Worm (Caenorhabditis elegans) whole organism, L4 larva: ENCODE results near the gene clc-25.

Source experiments
- F26F4.8 ChIP-seq: fragments of 200-800 bp; sonication (Bioruptor generic); conservative IDR thresholded peaks from 2 replicates; pipeline ENCODE4 v1.3.6; 2022; ENCODE audit warnings: missing genetic modification characterization, missing compliant biosample characterization
- F37D6.2 ChIP-seq: sonication (generic microtip); optimal IDR thresholded peaks from 2 replicates; lab custom pipeline; 2016; ENCODE audit warnings: mild to moderate bottlenecking, missing genetic modification characterization, missing compliant biosample characterization
- R02D3.7 ChIP-seq: fragments of 150-350 bp; sonication (generic microtip); optimal IDR thresholded peaks from 3 replicates; lab custom pipeline; 2014; ENCODE audit warnings: missing biosample characterization, missing genetic modification characterization
- T20F7.1 ChIP-seq: fragments of 200-800 bp; sonication (Bioruptor generic); optimal IDR thresholded peaks from 2 replicates; lab custom pipeline; 2018; ENCODE audit warnings: mild to moderate bottlenecking, missing genetic modification characterization, missing compliant biosample characterization
- Y75B8A.6 ChIP-seq: fragments of 200-800 bp; sonication (Bioruptor generic); IDR thresholded peaks from 2 replicates; pipeline ENCODE4 v1.3.6; 2022; ENCODE audit warnings: missing genetic modification reagents, missing genetic modification characterization, missing compliant biosample characterization
- ZK546.5 ChIP-seq, 2 experiments: sonication (generic microtip); optimal IDR thresholded peaks; 2 replicates each; lab custom pipeline; 2017; ENCODE audit warnings: missing biosample characterization in 2 of 2, missing genetic modification characterization in 2 of 2
- aha-1 ChIP-seq: fragments of 150-350 bp; peaks from one replicate; lab custom pipeline; 2014; ENCODE audit warnings: missing biosample characterization, missing genetic modification characterization
- aly-2 ChIP-seq: sonication (generic microtip); optimal IDR thresholded peaks from 2 replicates; lab custom pipeline; 2018; ENCODE audit warnings: missing biosample characterization, missing genetic modification characterization
- arid-1 ChIP-seq: fragments of 200-800 bp; sonication (Bioruptor generic); conservative IDR thresholded peaks from 2 replicates; pipeline ENCODE4 v1.3.6; 2022; ENCODE audit warnings: missing genetic modification reagents, missing genetic modification characterization, missing compliant biosample characterization
- ceh-20 ChIP-seq: fragments of 200-800 bp; sonication (Bioruptor generic); IDR thresholded peaks from 2 replicates; pipeline ENCODE4 v1.3.6; 2022; ENCODE audit warnings: missing genetic modification reagents, missing genetic modification characterization, missing compliant biosample characterization
- daf-19 ChIP-seq: fragments of 200-800 bp; sonication (Bioruptor generic); conservative IDR thresholded peaks from 2 replicates; pipeline ENCODE4 v1.3.6; 2022; ENCODE audit warnings: missing genetic modification characterization, missing compliant biosample characterization
- daf-8 ChIP-seq: fragments of 200-800 bp; sonication (Bioruptor generic); IDR thresholded peaks from 2 replicates; pipeline ENCODE4 v1.3.6; 2022; ENCODE audit warnings: missing genetic modification characterization, missing compliant biosample characterization
- dmd-6 ChIP-seq: fragments of 200-800 bp; sonication (Bioruptor generic); IDR thresholded peaks from 2 replicates; pipeline ENCODE4 v1.3.6; 2022; ENCODE audit warnings: missing genetic modification reagents, missing genetic modification characterization, missing compliant biosample characterization
- dve-1 ChIP-seq: sonication (generic microtip); optimal IDR thresholded peaks from 2 replicates; lab custom pipeline; 2017; ENCODE audit warnings: antibody characterized with exemption, mild to moderate bottlenecking, missing genetic modification characterization, missing compliant biosample characterization; ENCODE audit not compliant: insufficient read depth
- fos-1 ChIP-seq: fragments of 150-350 bp; optimal IDR thresholded peaks from 2 replicates; lab custom pipeline; 2014; ENCODE audit warnings: missing biosample characterization, missing genetic modification characterization
- gei-8 ChIP-seq: fragments of 200-800 bp; sonication (Bioruptor generic); optimal IDR thresholded peaks from 2 replicates; lab custom pipeline; 2018; ENCODE audit warnings: mild to moderate bottlenecking, missing genetic modification characterization, missing compliant biosample characterization
- hif-1 ChIP-seq, 2 experiments: sonication (generic microtip); optimal IDR thresholded peaks; 2 replicates each; lab custom pipeline; 2016 to 2017; ENCODE audit warnings: missing compliant biosample characterization in 2 of 2, missing genetic modification characterization in 2 of 2, missing genetic modification reagents in 2 of 2, missing genotype in 2 of 2, mild to moderate bottlenecking in 1 of 2
- hmg-1.1 ChIP-seq: fragments of 200-800 bp; sonication (Bioruptor generic); IDR thresholded peaks from 2 replicates; pipeline ENCODE4 v1.3.6; 2022; ENCODE audit warnings: missing genetic modification reagents, missing genetic modification characterization, missing compliant biosample characterization
- lin-13 ChIP-seq: fragments of 150-350 bp; optimal IDR thresholded peaks from 2 replicates; lab custom pipeline; 2014; ENCODE audit warnings: missing biosample characterization, missing genetic modification reagents, missing genetic modification characterization
- lin-15B ChIP-seq: fragments of 150-350 bp; sonication (generic microtip); optimal IDR thresholded peaks from 3 replicates; lab custom pipeline; 2014; ENCODE audit warnings: missing biosample characterization, missing genetic modification characterization
- lin-29 ChIP-seq: fragments of 200-800 bp; sonication (Bioruptor generic); IDR thresholded peaks from 2 replicates; pipeline ENCODE4 v1.3.6; 2022; ENCODE audit warnings: missing genetic modification reagents, missing genetic modification characterization, missing compliant biosample characterization
- lin-39 ChIP-seq: fragments of 150-350 bp; optimal IDR thresholded peaks from 2 replicates; lab custom pipeline; 2014; ENCODE audit warnings: missing biosample characterization, missing genetic modification reagents, missing genetic modification characterization
- lsy-2 ChIP-seq, 2 experiments: fragments of 150-350 bp in 1 of 2; sonication (generic microtip) in 1 of 2; optimal IDR thresholded peaks; 2 replicates each; lab custom pipeline; 2014 to 2017; ENCODE audit warnings: missing biosample characterization in 2 of 2, missing genetic modification characterization in 2 of 2
- mdl-1 ChIP-seq, 2 experiments: fragments of 150-350 bp in 1 of 2; sonication (generic microtip) in 1 of 2; optimal IDR thresholded peaks; 2 replicates each; lab custom pipeline; 2014 to 2017; ENCODE audit warnings: missing biosample characterization in 2 of 2, missing genetic modification characterization in 2 of 2
- mdt-29 ChIP-seq: fragments of 200-800 bp; sonication (Bioruptor generic); IDR thresholded peaks from 2 replicates; pipeline ENCODE4 v1.3.6; 2022; ENCODE audit warnings: missing genetic modification reagents, missing genetic modification characterization, missing compliant biosample characterization
- mep-1 ChIP-seq: fragments of 150-350 bp; sonication (generic microtip); optimal IDR thresholded peaks from 3 replicates; lab custom pipeline; 2014; ENCODE audit warnings: missing biosample characterization, missing genetic modification characterization
- mes-2 ChIP-seq: sonication (generic microtip); optimal IDR thresholded peaks from 2 replicates; lab custom pipeline; 2016; ENCODE audit warnings: missing genotype, mild to moderate bottlenecking, missing genetic modification characterization, missing compliant biosample characterization; ENCODE audit not compliant: poor library complexity, severe bottlenecking
- mxl-2 ChIP-seq: fragments of 200-800 bp; sonication (Bioruptor generic); conservative IDR thresholded peaks from 2 replicates; pipeline ENCODE4 v1.3.6; 2022; ENCODE audit warnings: missing genetic modification reagents, missing genetic modification characterization, missing compliant biosample characterization
- mxl-3 ChIP-seq: fragments of 200-800 bp; sonication (Bioruptor generic); optimal IDR thresholded peaks from 2 replicates; lab custom pipeline; 2018; ENCODE audit warnings: mild to moderate bottlenecking, missing genetic modification characterization, missing compliant biosample characterization
- nhr-10 ChIP-seq: fragments of 150-350 bp; optimal IDR thresholded peaks from 2 replicates; lab custom pipeline; 2014; ENCODE audit warnings: missing biosample characterization, missing genetic modification characterization
- nhr-102 ChIP-seq: sonication (generic microtip); optimal IDR thresholded peaks from 2 replicates; lab custom pipeline; 2016; ENCODE audit warnings: mild to moderate bottlenecking, missing genetic modification characterization, moderate library complexity, missing compliant biosample characterization
- nhr-11 ChIP-seq: fragments of 150-350 bp; optimal IDR thresholded peaks from 2 replicates; lab custom pipeline; 2014; ENCODE audit warnings: missing biosample characterization, missing genetic modification characterization
- nhr-111 ChIP-seq: fragments of 200-800 bp; sonication (Bioruptor generic); optimal IDR thresholded peaks from 2 replicates; lab custom pipeline; 2018; ENCODE audit warnings: mild to moderate bottlenecking, missing genetic modification characterization, missing compliant biosample characterization
- nhr-237 ChIP-seq: sonication (generic microtip); optimal IDR thresholded peaks from 2 replicates; lab custom pipeline; 2017; ENCODE audit warnings: missing biosample characterization, missing genetic modification characterization
- nhr-25 ChIP-seq: sonication (generic microtip); optimal IDR thresholded peaks from 2 replicates; lab custom pipeline; 2017; ENCODE audit warnings: missing genetic modification characterization, mild to moderate bottlenecking, missing compliant biosample characterization, antibody characterized with exemption, moderate library complexity, borderline replicate concordance; ENCODE audit not compliant: insufficient read depth
- nhr-28 ChIP-seq: fragments of 150-350 bp; optimal IDR thresholded peaks from 2 replicates; lab custom pipeline; 2014; ENCODE audit warnings: missing biosample characterization, missing genetic modification characterization
- nhr-42 ChIP-seq: fragments of 200-800 bp; sonication (Bioruptor generic); IDR thresholded peaks from 2 replicates; pipeline ENCODE4 v1.3.6; 2022; ENCODE audit warnings: missing genetic modification characterization, missing compliant biosample characterization
- pha-4 ChIP-seq, 2 experiments: fragments of 150-350 bp in 1 of 2; fragments of 200-800 bp in 1 of 2; sonication (Bioruptor generic) in 1 of 2; IDR thresholded peaks in 1 of 2; optimal IDR thresholded peaks in 1 of 2; 2 replicates each; pipeline versions ENCODE4 v1.3.6 to Lab custom; 2014 to 2022; ENCODE audit warnings: missing genetic modification characterization in 2 of 2, missing genetic modification reagents in 2 of 2, missing biosample characterization in 1 of 2, missing compliant biosample characterization in 1 of 2
- pqm-1 ChIP-seq: sonication (generic microtip); optimal IDR thresholded peaks from 2 replicates; lab custom pipeline; 2017; ENCODE audit warnings: missing biosample characterization, missing genetic modification characterization
- sdz-12 ChIP-seq: fragments of 200-800 bp; sonication (Bioruptor generic); optimal IDR thresholded peaks from 2 replicates; lab custom pipeline; 2018; ENCODE audit warnings: mild to moderate bottlenecking, missing genetic modification characterization, missing compliant biosample characterization
- set-16 ChIP-seq: fragments of 200-800 bp; sonication (Bioruptor generic); IDR thresholded peaks from 2 replicates; pipeline ENCODE4 v1.3.6; 2022; ENCODE audit warnings: missing genetic modification reagents, missing genetic modification characterization, missing compliant biosample characterization
- skn-1 ChIP-seq: fragments of 150-350 bp; optimal IDR thresholded peaks from 2 replicates; lab custom pipeline; 2014; ENCODE audit warnings: missing biosample characterization, missing genetic modification characterization
- snpc-4 ChIP-seq: fragments of 150-350 bp; optimal IDR thresholded peaks from 2 replicates; lab custom pipeline; 2014; ENCODE audit warnings: missing biosample characterization, missing genetic modification characterization
- tag-97 ChIP-seq: fragments of 200-800 bp; sonication (Bioruptor generic); IDR thresholded peaks from 2 replicates; pipeline ENCODE4 v1.3.6; 2022; ENCODE audit warnings: missing genetic modification characterization, missing compliant biosample characterization
- tra-1 ChIP-seq: fragments of 200-800 bp; sonication (Bioruptor generic); IDR thresholded peaks from 2 replicates; pipeline ENCODE4 v1.3.6; 2022; ENCODE audit warnings: missing genetic modification reagents, missing genetic modification characterization, missing compliant biosample characterization
- unc-62 ChIP-seq, 3 experiments: fragments of 150-350 bp in 1 of 3; sonication (generic microtip); optimal IDR thresholded peaks in 2 of 3; peaks in 1 of 3; 1 replicate in 1 of 3; 2 replicates in 2 of 3; lab custom pipeline; 2014 to 2017; ENCODE audit warnings: missing biosample characterization in 3 of 3, missing genetic modification characterization in 3 of 3, missing genetic modification reagents in 3 of 3, missing genotype in 1 of 3
- vab-7 ChIP-seq: fragments of 200-800 bp; sonication (Bioruptor generic); IDR thresholded peaks from 2 replicates; pipeline ENCODE4 v1.3.6; 2022; ENCODE audit warnings: missing genetic modification reagents, missing genetic modification characterization, missing compliant biosample characterization
- zag-1 ChIP-seq: fragments of 150-350 bp; optimal IDR thresholded peaks from 2 replicates; lab custom pipeline; 2014; ENCODE audit warnings: missing biosample characterization, missing genetic modification characterization
- zfp-2 ChIP-seq: sonication (generic microtip); optimal IDR thresholded peaks from 2 replicates; lab custom pipeline; 2016; ENCODE audit warnings: mild to moderate bottlenecking, missing genetic modification characterization, missing compliant biosample characterization
- zip-2 ChIP-seq: fragments of 150-350 bp; optimal IDR thresholded peaks from 2 replicates; lab custom pipeline; 2014; ENCODE audit warnings: missing biosample characterization, missing genetic modification characterization
- ztf-7 ChIP-seq: fragments of 150-350 bp; optimal IDR thresholded peaks from 2 replicates; lab custom pipeline; 2014; ENCODE audit warnings: missing biosample characterization, missing genetic modification characterization

The clc-25 gene

ce11 chrIII:1002510-1002909 is 23.7 kb downstream of the clc-25 start, which contains the start of gene clec-150 (continued):
- TF ChIP-seq nhr-25: no peak
- TF ChIP-seq tag-97 (GFP tag; lab: Robert Waterston, UW): no peak
- TF ChIP-seq mep-1 (tag; lab: Kevin White, UChicago): no peak
- TF ChIP-seq hif-1 (tag; optimal IDR thresholded peaks at IDR 0.05; lab: Kevin White, UChicago): no peak
- TF ChIP-seq F26F4.8 (GFP tag; lab: Robert Waterston, UW): no peak
- no peak for TF ChIP-seq mdt-29 (GFP tag; lab: Robert Waterston, UW)
- TF ChIP-seq lin-29 (GFP tag; lab: Robert Waterston, UW): no peak
- TF ChIP-seq pqm-1 (tag; lab: Kevin White, UChicago): peak; percentile 92
- peak; percentile 78 for TF ChIP-seq nhr-28 (tag; lab: Kevin White, UChicago)
- TF ChIP-seq nhr-10: no peak
- TF ChIP-seq aly-2: no peak
- TF ChIP-seq skn-1: no peak
- no peak for TF ChIP-seq hmg-1.1 (GFP tag; lab: Robert Waterston, UW)
- no peak for TF ChIP-seq ceh-20 (GFP tag; lab: Robert Waterston, UW)
- TF ChIP-seq snpc-4 (tag; lab: Kevin White, UChicago): no peak
- no peak for TF ChIP-seq Y75B8A.6
- TF ChIP-seq nhr-42: no peak
- TF ChIP-seq aha-1 (tag; lab: Kevin White, UChicago): no peak
- no peak for TF ChIP-seq nhr-111
- no peak for TF ChIP-seq lin-15B (tag; lab: Kevin White, UChicago)
- TF ChIP-seq pha-4 (GFP tag; IDR thresholded peaks at IDR 0.05; lab: Robert Waterston, UW): 0 out of 2 replicates have a peak, but pooled peaks have one; percentile 24
- no peak for TF ChIP-seq pha-4 (tag; optimal IDR thresholded peaks at IDR 0.05; lab: Kevin White, UChicago)
- TF ChIP-seq mdl-1 (tag; optimal IDR thresholded peaks at IDR 0.05; lab: Kevin White, UChicago): peak in 1 of 2 experiments; percentile 6
- no peak for TF ChIP-seq lin-13 (GFP tag; lab: Kevin White, UChicago)
- peak; percentile 74 for TF ChIP-seq tra-1 (GFP tag; lab: Robert Waterston, UW)
- peak; percentile 93 for TF ChIP-seq dve-1
- no peak for TF ChIP-seq arid-1 (GFP tag; lab: Robert Waterston, UW)
- no peak for TF ChIP-seq R02D3.7 (tag; lab: Kevin White, UChicago)
- no peak for TF ChIP-seq nhr-11 (tag; lab: Kevin White, UChicago)
- no peak for TF ChIP-seq zag-1 (tag; lab: Kevin White, UChicago)
- no peak for TF ChIP-seq zfp-2 (tag; lab: Kevin White, UChicago)
- no peak for TF ChIP-seq zip-2 (tag; lab: Kevin White, UChicago)
- no peak for TF ChIP-seq set-16
- TF ChIP-seq vab-7: no peak
- no peak for TF ChIP-seq gei-8 (GFP tag; lab: Kevin White, UChicago)
- no peak for TF ChIP-seq daf-19 (GFP tag; lab: Robert Waterston, UW)
- TF ChIP-seq daf-8: no peak
- TF ChIP-seq fos-1: no peak
- TF ChIP-seq dmd-6: peak; percentile 91
- TF ChIP-seq mxl-3 (GFP tag; lab: Kevin White, UChicago): no peak
- TF ChIP-seq sdz-12 (GFP tag; lab: Kevin White, UChicago): no peak
- no peak for TF ChIP-seq mxl-2 (GFP tag; lab: Robert Waterston, UW)
- peak; percentile 36 for TF ChIP-seq nhr-102 (tag; lab: Kevin White, UChicago)
- TF ChIP-seq lin-39 (tag; lab: Kevin White, UChicago): no peak
- no peak for TF ChIP-seq F37D6.2 (tag; lab: Kevin White, UChicago)
- TF ChIP-seq nhr-237 (tag; lab: Kevin White, UChicago): no peak
- no peak for TF ChIP-seq lsy-2 (tag; optimal IDR thresholded peaks at IDR 0.05; lab: Kevin White, UChicago)
- TF ChIP-seq ZK546.5 (tag; optimal IDR thresholded peaks at IDR 0.05; lab: Kevin White, UChicago): no peak
- TF ChIP-seq ztf-7 (tag; lab: Kevin White, UChicago): no peak
- no peak for TF ChIP-seq unc-62 (GFP tag; optimal IDR thresholded peaks at IDR 0.05 in 1 of 2; lab: Kevin White, UChicago)
- TF ChIP-seq unc-62 (tag; optimal IDR thresholded peaks at IDR 0.05; lab: Kevin White, UChicago): no peak
- TF ChIP-seq mes-2 (tag; lab: Kevin White, UChicago): no peak
- no peak for TF ChIP-seq T20F7.1
